Worm (Caenorhabditis elegans) whole organism, early embryonic: ENCODE results near the gene ZK131.11.

Experiments
- B0310.2 ChIP-seq: sonication (generic microtip); optimal IDR thresholded peaks from 2 replicates; lab custom pipeline; 2016; ENCODE audit warnings: mild to moderate bottlenecking, missing genetic modification characterization, missing compliant biosample characterization
- ama-1 ChIP-seq: fragments of 150-350 bp; optimal IDR thresholded peaks from 2 replicates; lab custom pipeline; 2014
- ceh-36 ChIP-seq: sonication (generic microtip); optimal IDR thresholded peaks from 2 replicates; lab custom pipeline; 2016; ENCODE audit warnings: missing genetic modification characterization, inconsistent platforms, missing compliant biosample characterization
- flt-1 ChIP-seq: fragments of 200-800 bp; sonication (Bioruptor generic); IDR thresholded peaks from 2 replicates; pipeline ENCODE4 v1.3.6; 2022; ENCODE audit warnings: missing genetic modification characterization, missing compliant biosample characterization
- hmbx-1 ChIP-seq: sonication (generic microtip); optimal IDR thresholded peaks from 2 replicates; lab custom pipeline; 2016; ENCODE audit warnings: mild to moderate bottlenecking, missing genetic modification characterization, missing compliant biosample characterization
- hmg-4 ChIP-seq: fragments of 200-800 bp; sonication (Bioruptor generic); optimal IDR thresholded peaks from 2 replicates; lab custom pipeline; 2018; ENCODE audit warnings: mild to moderate bottlenecking, missing genetic modification characterization, missing compliant biosample characterization
- hnd-1 ChIP-seq: sonication (generic microtip); optimal IDR thresholded peaks from 2 replicates; lab custom pipeline; 2016; ENCODE audit warnings: missing genetic modification characterization, missing compliant biosample characterization
- pes-1 ChIP-seq: fragments of 200-800 bp; sonication (Bioruptor generic); IDR thresholded peaks from 2 replicates; pipeline ENCODE4 v1.3.6; 2022; ENCODE audit warnings: missing genetic modification reagents, missing genetic modification characterization, missing compliant biosample characterization
- sea-1 ChIP-seq: fragments of 200-800 bp; sonication (Bioruptor generic); conservative IDR thresholded peaks from 2 replicates; pipeline ENCODE4 v1.3.6; 2022; ENCODE audit warnings: missing genetic modification characterization, missing compliant biosample characterization

DNA sequence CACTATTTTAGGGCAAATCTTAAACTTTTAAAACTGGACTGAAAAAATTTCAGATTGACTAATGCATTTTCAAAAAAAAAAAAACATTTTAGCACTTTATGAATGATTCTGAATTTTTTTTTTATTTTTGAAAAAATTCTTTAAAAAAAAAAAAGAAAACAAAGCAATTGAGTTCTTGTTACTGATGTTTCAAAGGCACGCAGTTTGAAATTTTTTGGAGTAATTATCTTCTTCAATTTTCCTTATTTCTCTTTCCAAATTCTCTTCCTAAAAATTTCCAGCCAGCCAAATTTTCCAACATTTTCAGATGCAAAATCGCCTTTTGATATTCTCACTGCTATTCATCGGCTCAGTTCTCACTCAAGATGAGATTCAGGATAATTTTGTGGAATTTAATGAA, 60.0 kb downstream of the ZK131.11 start, which contains the start of gene F08G2.8:
- TF ChIP-seq flt-1 (GFP tag; lab: Robert Waterston, UW): no peak
- TF ChIP-seq hnd-1 (tag; lab: Kevin White, UChicago): no peak
- no peak for TF ChIP-seq pes-1 (GFP tag; lab: Robert Waterston, UW)
- TF ChIP-seq B0310.2 (tag; lab: Kevin White, UChicago): no peak
- no peak for TF ChIP-seq ama-1 (lab: Kevin White, UChicago)
- no peak for TF ChIP-seq hmbx-1 (tag; lab: Kevin White, UChicago)
- no peak for TF ChIP-seq ceh-36 (tag; lab: Kevin White, UChicago)
- TF ChIP-seq sea-1: no peak
- no peak for TF ChIP-seq hmg-4 (GFP tag; lab: Kevin White, UChicago)
